Worm (Caenorhabditis elegans) whole organism, late embryonic: ENCODE measurements around the gene M70.3.

Experiments
- C08G9.2 ChIP-seq: sonication (generic microtip); optimal IDR thresholded peaks from 2 replicates; lab custom pipeline; 2016; ENCODE audit warnings: mild to moderate bottlenecking, missing genetic modification characterization, moderate library complexity, missing compliant biosample characterization
- C38D4.7 ChIP-seq: fragments of 200-800 bp; sonication (Bioruptor generic); optimal IDR thresholded peaks from 2 replicates; lab custom pipeline; 2018; ENCODE audit warnings: mild to moderate bottlenecking, missing genetic modification characterization, moderate library complexity, missing compliant biosample characterization
- F13H6.1 ChIP-seq: sonication (generic microtip); optimal IDR thresholded peaks from 2 replicates; lab custom pipeline; 2016; ENCODE audit warnings: missing genetic modification characterization, missing compliant biosample characterization
- K02D7.2 ChIP-seq: sonication (generic microtip); optimal IDR thresholded peaks from 2 replicates; lab custom pipeline; 2017; ENCODE audit warnings: mild to moderate bottlenecking, missing genetic modification characterization, missing compliant biosample characterization
- T23F11.4 ChIP-seq: fragments of 200-800 bp; sonication (Bioruptor generic); optimal IDR thresholded peaks from 2 replicates; lab custom pipeline; 2018; ENCODE audit warnings: mild to moderate bottlenecking, missing genetic modification characterization, missing compliant biosample characterization
- ama-1 ChIP-seq: fragments of 150-350 bp; optimal IDR thresholded peaks from 2 replicates; lab custom pipeline; 2014
- ceh-14 ChIP-seq: sonication (generic microtip); optimal IDR thresholded peaks from 2 replicates; lab custom pipeline; 2016; ENCODE audit warnings: missing genotype, missing genetic modification characterization, missing compliant biosample characterization
- ceh-19 ChIP-seq: fragments of 200-800 bp; sonication (Bioruptor generic); optimal IDR thresholded peaks from 2 replicates; lab custom pipeline; 2018; ENCODE audit warnings: mild to moderate bottlenecking, missing genetic modification characterization, missing compliant biosample characterization
- ceh-2 ChIP-seq: sonication (generic microtip); optimal IDR thresholded peaks from 2 replicates; lab custom pipeline; 2016; ENCODE audit warnings: missing genotype, missing genetic modification characterization, missing compliant biosample characterization
- ceh-24 ChIP-seq: sonication (generic microtip); optimal IDR thresholded peaks from 2 replicates; lab custom pipeline; 2016; ENCODE audit warnings: mild to moderate bottlenecking, missing genetic modification characterization, missing compliant biosample characterization
- ceh-31 ChIP-seq: sonication (generic microtip); optimal IDR thresholded peaks from 2 replicates; lab custom pipeline; 2016; ENCODE audit warnings: missing genetic modification characterization, missing compliant biosample characterization
- ceh-34 ChIP-seq: sonication (generic microtip); optimal IDR thresholded peaks from 2 replicates; lab custom pipeline; 2016; ENCODE audit warnings: mild to moderate bottlenecking, missing genetic modification characterization, missing compliant biosample characterization
- ceh-45 ChIP-seq: fragments of 200-800 bp; sonication (Bioruptor generic); IDR thresholded peaks from 2 replicates; pipeline ENCODE4 v1.3.6; 2022; ENCODE audit warnings: missing genetic modification reagents, missing genetic modification characterization, missing compliant biosample characterization
- ceh-48 ChIP-seq: sonication (generic microtip); optimal IDR thresholded peaks from 2 replicates; lab custom pipeline; 2016; ENCODE audit warnings: missing genetic modification characterization, inconsistent platforms, missing compliant biosample characterization
- ceh-6 ChIP-seq: fragments of 200-800 bp; sonication (Bioruptor generic); optimal IDR thresholded peaks from 2 replicates; lab custom pipeline; 2018; ENCODE audit warnings: mild to moderate bottlenecking, missing genetic modification characterization, missing compliant biosample characterization
- ceh-9 ChIP-seq: sonication (generic microtip); optimal IDR thresholded peaks from 2 replicates; lab custom pipeline; 2016; ENCODE audit warnings: mild to moderate bottlenecking, missing genetic modification characterization, inconsistent platforms, missing compliant biosample characterization
- dmd-4 ChIP-seq: sonication (generic microtip); optimal IDR thresholded peaks from 2 replicates; lab custom pipeline; 2016; ENCODE audit warnings: borderline replicate concordance, missing genetic modification characterization, missing compliant biosample characterization
- dve-1 ChIP-seq: sonication (generic microtip); optimal IDR thresholded peaks from 2 replicates; lab custom pipeline; 2017; ENCODE audit warnings: antibody characterized with exemption, mild to moderate bottlenecking, missing genetic modification characterization, missing compliant biosample characterization
- elt-2 ChIP-seq: sonication (generic microtip); optimal IDR thresholded peaks from 2 replicates; lab custom pipeline; 2016; ENCODE audit warnings: missing genetic modification reagents, missing genetic modification characterization, missing compliant biosample characterization
- eyg-1 ChIP-seq: sonication (generic microtip); optimal IDR thresholded peaks from 2 replicates; lab custom pipeline; 2016; ENCODE audit warnings: missing genotype, missing genetic modification characterization, missing compliant biosample characterization
- fax-1 ChIP-seq: sonication (generic microtip); optimal IDR thresholded peaks from 2 replicates; lab custom pipeline; 2016; ENCODE audit warnings: missing genotype, missing genetic modification characterization, missing compliant biosample characterization
- fkh-10 ChIP-seq: fragments of 150-350 bp; optimal IDR thresholded peaks from 2 replicates; lab custom pipeline; 2014; ENCODE audit warnings: missing biosample characterization, missing genetic modification reagents, missing genetic modification characterization
- fkh-6 ChIP-seq: sonication (generic microtip); optimal IDR thresholded peaks from 2 replicates; lab custom pipeline; 2016; ENCODE audit warnings: missing genetic modification characterization, missing compliant biosample characterization
- gmeb-2 ChIP-seq: sonication (generic microtip); optimal IDR thresholded peaks from 2 replicates; lab custom pipeline; 2016; ENCODE audit warnings: missing genetic modification characterization, inconsistent platforms, missing compliant biosample characterization
- hlh-13 ChIP-seq: fragments of 200-800 bp; sonication (Bioruptor generic); optimal IDR thresholded peaks from 2 replicates; lab custom pipeline; 2018; ENCODE audit warnings: mild to moderate bottlenecking, missing genetic modification characterization, missing compliant biosample characterization
- hlh-15 ChIP-seq: sonication (generic microtip); optimal IDR thresholded peaks from 2 replicates; lab custom pipeline; 2016; ENCODE audit warnings: missing genetic modification characterization, missing compliant biosample characterization
- hlh-30 ChIP-seq: sonication (generic microtip); optimal IDR thresholded peaks from 2 replicates; lab custom pipeline; 2017; ENCODE audit warnings: antibody characterized with exemption, missing genetic modification characterization, missing compliant biosample characterization; ENCODE audit not compliant: insufficient read depth
- hlh-6 ChIP-seq: sonication (generic microtip); optimal IDR thresholded peaks from 2 replicates; lab custom pipeline; 2016; ENCODE audit warnings: missing genotype, missing genetic modification characterization, missing compliant biosample characterization
- lim-6 ChIP-seq: sonication (generic microtip); optimal IDR thresholded peaks from 2 replicates; lab custom pipeline; 2016; ENCODE audit warnings: missing genetic modification characterization, missing compliant biosample characterization
- madf-2 ChIP-seq: sonication (generic microtip); optimal IDR thresholded peaks from 2 replicates; lab custom pipeline; 2017; ENCODE audit warnings: missing genetic modification characterization, missing compliant biosample characterization
- nhr-11 ChIP-seq: fragments of 150-350 bp; optimal IDR thresholded peaks from 2 replicates; lab custom pipeline; 2014; ENCODE audit warnings: missing biosample characterization, missing genetic modification characterization
- nhr-232 ChIP-seq: sonication (generic microtip); optimal IDR thresholded peaks from 2 replicates; lab custom pipeline; 2016; ENCODE audit warnings: missing genetic modification characterization, missing compliant biosample characterization
- npax-4 ChIP-seq: sonication (generic microtip); optimal IDR thresholded peaks from 2 replicates; lab custom pipeline; 2016; ENCODE audit warnings: missing genetic modification characterization, missing compliant biosample characterization
- odd-2 ChIP-seq: sonication (generic microtip); optimal IDR thresholded peaks from 2 replicates; lab custom pipeline; 2017; ENCODE audit warnings: antibody characterized with exemption, mild to moderate bottlenecking, missing genetic modification characterization, missing compliant biosample characterization
- pat-9 ChIP-seq: fragments of 200-800 bp; sonication (Bioruptor generic); optimal IDR thresholded peaks from 2 replicates; lab custom pipeline; 2018; ENCODE audit warnings: mild to moderate bottlenecking, missing genetic modification characterization, moderate library complexity, missing compliant biosample characterization
- rnt-1 ChIP-seq: sonication (generic microtip); optimal IDR thresholded peaks from 2 replicates; lab custom pipeline; 2016; ENCODE audit warnings: missing genetic modification characterization, missing compliant biosample characterization
- sox-2 ChIP-seq: fragments of 200-800 bp; sonication (Bioruptor generic); IDR thresholded peaks from 2 replicates; pipeline ENCODE4 v1.3.6; 2022; ENCODE audit warnings: missing genetic modification reagents, missing genetic modification characterization, missing compliant biosample characterization
- syd-9 ChIP-seq: sonication (generic microtip); optimal IDR thresholded peaks from 2 replicates; lab custom pipeline; 2016; ENCODE audit warnings: mild to moderate bottlenecking, missing genetic modification characterization, moderate library complexity, missing compliant biosample characterization
- tbx-2 ChIP-seq: sonication (generic microtip); optimal IDR thresholded peaks from 2 replicates; lab custom pipeline; 2016; ENCODE audit warnings: missing genetic modification characterization, missing compliant biosample characterization
- tbx-7 ChIP-seq: sonication (generic microtip); optimal IDR thresholded peaks from 2 replicates; lab custom pipeline; 2016; ENCODE audit warnings: missing genotype, missing genetic modification characterization, missing compliant biosample characterization
- unc-42 ChIP-seq: sonication (generic microtip); optimal IDR thresholded peaks from 2 replicates; lab custom pipeline; 2016; ENCODE audit warnings: missing genotype, missing genetic modification characterization, missing compliant biosample characterization

Gene M70.3

ce11 chrIV:2263564-2263963, 21.3 kb upstream of the M70.3 start, which contains the start of gene famp-1:
Gene famp-1 (minus strand): TSS chrIV:2263664.
- TF ChIP-seq ceh-9 (tag; lab: Kevin White, UChicago) (no peak), ama-1 (lab: Kevin White, UChicago) (no peak), hlh-30 (no peak), hlh-15 (tag; lab: Kevin White, UChicago) (no peak), F13H6.1 (no peak), fax-1 (tag; lab: Kevin White, UChicago) (no peak), odd-2 (tag; lab: Kevin White, UChicago) (no peak), lim-6 (tag; lab: Kevin White, UChicago) (no peak), ceh-19 (GFP tag; lab: Kevin White, UChicago) (no peak), C08G9.2 (tag; lab: Kevin White, UChicago) (no peak), K02D7.2 (tag; lab: Kevin White, UChicago) (no peak), ceh-24 (tag; lab: Kevin White, UChicago) (no peak), sox-2 (no peak), fkh-6 (tag; lab: Kevin White, UChicago) (no peak), rnt-1 (no peak), hlh-6 (no peak), npax-4 (tag; lab: Kevin White, UChicago) (no peak), hlh-13 (GFP tag; lab: Kevin White, UChicago) (no peak)

- no peak for TF ChIP-seq dmd-4 (tag; lab: Kevin White, UChicago)
- TF ChIP-seq ceh-6 (GFP tag; lab: Kevin White, UChicago): no peak
- no peak for TF ChIP-seq pat-9 (tag; lab: Kevin White, UChicago)
- TF ChIP-seq nhr-232 (tag; lab: Kevin White, UChicago): no peak
- TF ChIP-seq T23F11.4 (GFP tag; lab: Kevin White, UChicago): no peak
- no peak for TF ChIP-seq C08G9.2 (tag; lab: Kevin White, UChicago)
- no peak for TF ChIP-seq elt-2
- no peak for TF ChIP-seq ceh-45 (GFP tag; lab: Robert Waterston, UW)
- no peak for TF ChIP-seq ceh-34 (tag; lab: Kevin White, UChicago)
- TF ChIP-seq ceh-19 (GFP tag; lab: Kevin White, UChicago): no peak
- no peak for TF ChIP-seq gmeb-2 (tag; lab: Kevin White, UChicago)
- TF ChIP-seq syd-9 (tag; lab: Kevin White, UChicago): no peak
- TF ChIP-seq npax-4 (tag; lab: Kevin White, UChicago): no peak
- TF ChIP-seq nhr-11 (tag; lab: Kevin White, UChicago): no peak
- no peak for TF ChIP-seq fkh-6 (tag; lab: Kevin White, UChicago)
- no peak for TF ChIP-seq odd-2 (tag; lab: Kevin White, UChicago)
- TF ChIP-seq eyg-1 (tag; lab: Kevin White, UChicago): no peak
- no peak for TF ChIP-seq hlh-13 (GFP tag; lab: Kevin White, UChicago)
- no peak for TF ChIP-seq madf-2 (tag; lab: Kevin White, UChicago)
- no peak for TF ChIP-seq fkh-10 (GFP tag; lab: Kevin White, UChicago)
Measured at ce11 chrIV:2253392-2254048, 11.3 kb upstream of the M70.3 start.

- TF ChIP-seq ceh-14 (tag; lab: Kevin White, UChicago) (no peak), fax-1 (tag; lab: Kevin White, UChicago) (no peak), tbx-2 (tag; lab: Kevin White, UChicago) (no peak), lim-6 (tag; lab: Kevin White, UChicago) (no peak), nhr-232 (tag; lab: Kevin White, UChicago) (no peak), ceh-31 (tag; lab: Kevin White, UChicago) (no peak), C38D4.7 (GFP tag; lab: Kevin White, UChicago) (no peak), ceh-2 (tag; lab: Kevin White, UChicago) (no peak), tbx-7 (tag; lab: Kevin White, UChicago) (no peak), fkh-6 (tag; lab: Kevin White, UChicago) (no peak), dve-1 (tag; lab: Kevin White, UChicago) (no peak), ceh-48 (tag; lab: Kevin White, UChicago) (no peak), ama-1 (lab: Kevin White, UChicago) (no peak), odd-2 (tag; lab: Kevin White, UChicago) (no peak), F13H6.1 (no peak), hlh-13 (GFP tag; lab: Kevin White, UChicago) (no peak), ceh-19 (GFP tag; lab: Kevin White, UChicago) (no peak), unc-42 (no peak)
Measured at ce11 chrIV:2246150-2246549, 3.9 kb upstream of the M70.3 start.
